Worm (Caenorhabditis elegans): Measurements from ENCODE around the gene Y69A2AL.2.

Gene Y69A2AL.2

DNA sequence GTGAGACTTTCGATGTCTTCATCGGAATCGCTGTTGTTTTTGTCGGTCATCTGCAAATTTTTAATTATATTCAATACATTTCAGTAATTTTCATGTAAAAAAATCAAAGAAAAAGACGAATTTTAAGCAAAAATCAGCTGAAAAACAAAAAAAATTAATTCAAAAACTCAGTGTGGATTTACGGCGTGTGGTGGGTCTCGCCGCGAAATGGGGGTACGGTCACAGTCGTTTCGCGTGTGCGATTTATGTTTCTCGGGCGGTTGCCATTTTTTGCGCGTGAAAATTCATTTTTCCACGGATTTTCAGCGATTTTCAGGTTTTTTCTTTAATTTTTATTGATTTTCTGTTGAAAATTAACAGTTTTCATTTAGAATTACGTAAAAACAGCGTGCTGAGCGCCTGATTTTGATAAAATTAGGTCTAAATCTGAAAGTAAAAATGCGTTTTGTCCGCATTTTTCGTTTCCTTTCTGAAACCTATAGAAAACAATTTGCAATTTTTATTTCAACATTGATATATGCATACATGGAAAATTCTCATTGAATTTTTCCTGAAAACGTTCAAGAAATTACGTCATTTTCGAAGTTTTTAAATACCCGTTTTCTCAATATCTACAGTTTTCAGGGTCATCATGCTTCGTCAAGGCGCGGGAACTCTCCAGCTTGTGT, 13.2 kb downstream of the Y69A2AL.2 start, which contains the start of the genes ccdc-12 and Y69A2AR.18:
Gene ccdc-12, minus strand, starts transcription at position 57 of the 668 bp plus-strand sequence.
Gene Y69A2AR.18, plus strand, starts transcription at position 618 of the 668 bp plus-strand sequence.
- no peak for TF ChIP-seq T23F11.4 (GFP tag; optimal IDR thresholded peaks at IDR 0.05)
- TF ChIP-seq ceh-31 (tag; optimal IDR thresholded peaks at IDR 0.05): peak; percentile 18
- peak; percentile 34 for TF ChIP-seq tbx-2 (tag; optimal IDR thresholded peaks at IDR 0.05)
- peak; percentile 43 for TF ChIP-seq unc-42 (tag; optimal IDR thresholded peaks at IDR 0.05)
- TF ChIP-seq nfya-1 (tag; optimal IDR thresholded peaks at IDR 0.05): peak; percentile 78
- TF ChIP-seq ceh-18 (tag; optimal IDR thresholded peaks at IDR 0.05): peak; percentile 5

ce11 chrIV:2496084-2496483, 14.0 kb downstream of the Y69A2AL.2 start:
- no peak for TF ChIP-seq dmd-4 (tag; optimal IDR thresholded peaks at IDR 0.05; ENCODE audit: borderline replicate concordance)
- no peak for TF ChIP-seq F13H6.1 (tag; optimal IDR thresholded peaks at IDR 0.05)
- TF ChIP-seq elt-2 (tag; optimal IDR thresholded peaks at IDR 0.05): no peak
- TF ChIP-seq C08G9.2 (tag; optimal IDR thresholded peaks at IDR 0.05): no peak
- TF ChIP-seq ahr-1 (tag; optimal IDR thresholded peaks at IDR 0.05): no peak
- TF ChIP-seq ttx-3 (tag; optimal IDR thresholded peaks at IDR 0.05): no peak
- TF ChIP-seq ceh-6 (GFP tag; optimal IDR thresholded peaks at IDR 0.05): no peak
- TF ChIP-seq fkh-6 (tag; optimal IDR thresholded peaks at IDR 0.05): no peak
- no peak for TF ChIP-seq ceh-2 (tag; optimal IDR thresholded peaks at IDR 0.05)
- no peak for TF ChIP-seq hlh-30 (tag; optimal IDR thresholded peaks at IDR 0.05; ENCODE audit: insufficient read depth)
- no peak for TF ChIP-seq mec-3 (tag; optimal IDR thresholded peaks at IDR 0.05; ENCODE audit: borderline replicate concordance)
- no peak for TF ChIP-seq unc-3 (GFP tag; conservative IDR thresholded peaks at IDR 0.05)
- TF ChIP-seq unc-3 (tag; optimal IDR thresholded peaks at IDR 0.05): no peak
- no peak for TF ChIP-seq zip-5 (tag; optimal IDR thresholded peaks at IDR 0.05)
- no peak for TF ChIP-seq lin-11 (tag; optimal IDR thresholded peaks at IDR 0.05)
- TF ChIP-seq pqm-1 (tag; optimal IDR thresholded peaks at IDR 0.05): no peak
- no peak for TF ChIP-seq pat-9 (tag; optimal IDR thresholded peaks at IDR 0.05)
- TF ChIP-seq ceh-18 (tag; optimal IDR thresholded peaks at IDR 0.05): no peak
- no peak for TF ChIP-seq T23F11.4 (GFP tag; optimal IDR thresholded peaks at IDR 0.05)
- TF ChIP-seq ceh-34 (tag; optimal IDR thresholded peaks at IDR 0.05): no peak

DNA sequence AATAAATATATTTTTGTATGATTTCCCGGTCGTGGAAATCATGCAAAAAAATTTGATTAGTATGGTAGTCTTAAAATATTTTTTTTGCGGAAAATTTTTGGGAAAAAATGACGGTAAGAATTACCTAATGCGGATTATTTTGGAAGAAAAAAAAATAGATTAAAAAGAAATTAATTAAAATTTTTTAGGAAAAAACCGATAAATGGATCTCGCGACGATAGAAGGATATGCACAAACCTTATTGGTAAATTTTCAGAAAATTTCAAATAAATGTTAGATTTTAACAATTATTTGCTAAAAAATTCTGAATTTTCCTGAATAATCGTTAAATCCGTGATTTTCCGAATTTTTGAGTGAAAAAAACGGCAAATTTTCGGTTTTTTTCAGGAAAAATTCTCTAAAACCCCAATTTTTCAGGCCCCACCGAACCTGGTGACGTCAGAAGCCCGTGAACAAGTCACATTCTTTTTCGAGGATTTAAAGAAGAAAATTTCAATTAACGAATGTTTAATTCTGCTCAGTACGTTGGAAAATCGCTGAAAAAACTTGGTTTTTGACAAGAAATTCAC, 15.6 kb downstream of the Y69A2AL.2 start, which contains the start of gene Y69A2AR.16:
Gene Y69A2AR.16, plus strand, starts transcription at position 189 of the 569 bp plus-strand sequence.
- TF ChIP-seq hlh-13 (GFP tag; optimal IDR thresholded peaks at IDR 0.05): no peak
- no peak for TF ChIP-seq nhr-232 (tag; optimal IDR thresholded peaks at IDR 0.05)

ce11 chrIV:2507824-2508223, 25.8 kb downstream of the Y69A2AL.2 start, which contains the start of gene Y69A2AR.22:
Gene Y69A2AR.22 (minus strand): TSS chrIV:2507924.
- TF ChIP-seq unc-3 (GFP tag; conservative IDR thresholded peaks at IDR 0.05) (no peak), unc-3 (tag; optimal IDR thresholded peaks at IDR 0.05) (no peak), ceh-45 (GFP tag; IDR thresholded peaks at IDR 0.05) (no peak), ceh-14 (tag; optimal IDR thresholded peaks at IDR 0.05) (no peak), madf-2 (tag; optimal IDR thresholded peaks at IDR 0.05) (no peak), Y22D7AL.16 (tag; optimal IDR thresholded peaks at IDR 0.05) (no peak), fax-1 (tag; optimal IDR thresholded peaks at IDR 0.05) (no peak), hlh-13 (GFP tag; optimal IDR thresholded peaks at IDR 0.05) (no peak), fkh-6 (tag; optimal IDR thresholded peaks at IDR 0.05) (no peak), hlh-8 (tag; optimal IDR thresholded peaks at IDR 0.05) (no peak), elt-2 (tag; optimal IDR thresholded peaks at IDR 0.05) (no peak)

- TF ChIP-seq ceh-48 (tag; optimal IDR thresholded peaks at IDR 0.05) (peak; percentile 35), elt-4 (tag; optimal IDR thresholded peaks at IDR 0.05) (no peak), elt-2 (tag; optimal IDR thresholded peaks at IDR 0.05) (no peak), eyg-1 (tag; optimal IDR thresholded peaks at IDR 0.05) (no peak)
These were observed 44.8 kb downstream of the Y69A2AL.2 start for ce11 chrIV:2526836-2527235.

Measured in whole organism, late embryonic.